Worm (Caenorhabditis elegans) whole organism, L1 larva: ENCODE measurements around the gene cyp-14A2.

Experiments used
- elt-2 ChIP-seq: sonication (generic microtip); optimal IDR thresholded peaks from 2 replicates; lab custom pipeline; 2016; ENCODE audit warnings: missing genetic modification characterization, mild to moderate bottlenecking, inconsistent platforms, missing compliant biosample characterization, missing genetic modification reagents
- irx-1 ChIP-seq: sonication (generic microtip); optimal IDR thresholded peaks from 2 replicates; lab custom pipeline; 2016; ENCODE audit warnings: missing genetic modification characterization, missing compliant biosample characterization
- lin-15B ChIP-seq: fragments of 150-350 bp; sonication (generic microtip); optimal IDR thresholded peaks from 3 replicates; lab custom pipeline; 2014; ENCODE audit warnings: missing biosample characterization, missing genetic modification characterization
- lsy-2 ChIP-seq, 2 experiments: fragments of 150-350 bp; optimal IDR thresholded peaks; 2 replicates each; lab custom pipeline; 2014; ENCODE audit warnings: missing biosample characterization in 2 of 2, missing genetic modification characterization in 2 of 2
- nhr-20 ChIP-seq: sonication (generic microtip); optimal IDR thresholded peaks from 2 replicates; lab custom pipeline; 2016; ENCODE audit warnings: mild to moderate bottlenecking, missing genetic modification characterization, missing compliant biosample characterization
- nhr-77 ChIP-seq: fragments of 150-350 bp; optimal IDR thresholded peaks from 2 replicates; lab custom pipeline; 2014; ENCODE audit warnings: missing biosample characterization, missing genetic modification characterization
- sptf-1 ChIP-seq: fragments of 150-350 bp; optimal IDR thresholded peaks from 2 replicates; lab custom pipeline; 2014; ENCODE audit warnings: missing biosample characterization, missing genetic modification characterization
- unc-98 ChIP-seq: fragments of 200-800 bp; sonication (Bioruptor generic); IDR thresholded peaks from 2 replicates; pipeline ENCODE4 v1.3.6; 2022; ENCODE audit warnings: missing genetic modification characterization, missing compliant biosample characterization
- ztf-4 ChIP-seq: fragments of 150-350 bp; optimal IDR thresholded peaks from 2 replicates; lab custom pipeline; 2014; ENCODE audit warnings: missing biosample characterization, missing genetic modification characterization

ce11 chrX:13247614-13248013, 21.9 kb downstream of the cyp-14A2 start:
- TF ChIP-seq irx-1 (tag; lab: Kevin White, UChicago), result no peak
- TF ChIP-seq lin-15B, result no peak
- TF ChIP-seq nhr-77, result no peak
- TF ChIP-seq unc-98 (GFP tag; lab: Robert Waterston, UW), result no peak
- no peak for TF ChIP-seq sptf-1 (tag; lab: Kevin White, UChicago)
- TF ChIP-seq elt-2, result peak; percentile 58
- no peak for TF ChIP-seq lsy-2 (tag; optimal IDR thresholded peaks at IDR 0.05; lab: Kevin White, UChicago)
- no peak for TF ChIP-seq ztf-4
- TF ChIP-seq nhr-20 (tag; lab: Kevin White, UChicago), result no peak
